Worm (Caenorhabditis elegans) whole organism, young adult: ENCODE data around the gene gur-5.

Source experiments
- B0035.1 ChIP-seq: sonication (generic microtip); optimal IDR thresholded peaks from 2 replicates; lab custom pipeline; 2016; ENCODE audit warnings: missing genetic modification characterization, mild to moderate bottlenecking, missing compliant biosample characterization, missing genotype, missing genetic modification reagents
- D2030.7 ChIP-seq: fragments of 200-800 bp; sonication (Bioruptor generic); IDR thresholded peaks from 2 replicates; pipeline ENCODE4 v1.3.6; 2022; ENCODE audit warnings: missing genetic modification reagents, missing genetic modification characterization, missing compliant biosample characterization
- F49E8.2 ChIP-seq: sonication (generic microtip); optimal IDR thresholded peaks from 3 replicates; lab custom pipeline; 2017; ENCODE audit warnings: missing genetic modification characterization, mild to moderate bottlenecking, missing compliant biosample characterization, antibody characterized with exemption, moderate library complexity; ENCODE audit not compliant: insufficient read depth
- F55B11.4 ChIP-seq: sonication (generic microtip); optimal IDR thresholded peaks from 2 replicates; lab custom pipeline; 2016; ENCODE audit warnings: missing compliant biosample characterization, missing genetic modification characterization, borderline replicate concordance; ENCODE audit not compliant: insufficient read depth
- F57A8.1 ChIP-seq: fragments of 200-800 bp; sonication (Bioruptor generic); optimal IDR thresholded peaks from 2 replicates; lab custom pipeline; 2018; ENCODE audit warnings: mild to moderate bottlenecking, missing genetic modification characterization, moderate library complexity, missing compliant biosample characterization
- T07F8.4 ChIP-seq: sonication (generic microtip); optimal IDR thresholded peaks from 2 replicates; lab custom pipeline; 2016; ENCODE audit warnings: mild to moderate bottlenecking, missing genetic modification characterization, moderate library complexity, missing compliant biosample characterization
- T26A5.8 ChIP-seq: sonication (generic microtip); optimal IDR thresholded peaks from 2 replicates; lab custom pipeline; 2016; ENCODE audit warnings: missing genetic modification characterization, missing compliant biosample characterization
- cebp-1 ChIP-seq, 2 experiments: fragments of 200-800 bp in 1 of 2; sonication (Bioruptor generic) in 1 of 2; sonication (generic microtip) in 1 of 2; IDR thresholded peaks in 1 of 2; optimal IDR thresholded peaks in 1 of 2; 2 replicates each; pipeline versions ENCODE4 v1.3.6 to Lab custom; 2017 to 2022; ENCODE audit warnings: missing compliant biosample characterization in 2 of 2, missing genetic modification characterization in 2 of 2, mild to moderate bottlenecking in 1 of 2, missing genetic modification reagents in 1 of 2, moderate library complexity in 1 of 2
- cebp-2 ChIP-seq: fragments of 200-800 bp; sonication (Bioruptor generic); IDR thresholded peaks from 2 replicates; pipeline ENCODE4 v1.3.6; 2022; ENCODE audit warnings: missing genetic modification characterization, missing compliant biosample characterization
- ceh-100 ChIP-seq: fragments of 200-800 bp; sonication (Bioruptor generic); IDR thresholded peaks from 2 replicates; pipeline ENCODE4 v1.3.6; 2022; ENCODE audit warnings: missing genetic modification reagents, missing genetic modification characterization, missing compliant biosample characterization
- ceh-91 ChIP-seq: fragments of 200-800 bp; sonication (Bioruptor generic); IDR thresholded peaks from 2 replicates; pipeline ENCODE4 v1.3.6; 2022; ENCODE audit warnings: missing genetic modification reagents, missing genetic modification characterization, missing compliant biosample characterization
- dox-1 ChIP-seq: fragments of 200-800 bp; sonication (Bioruptor generic); IDR thresholded peaks from 2 replicates; pipeline ENCODE4 v1.3.6; 2022; ENCODE audit warnings: missing genetic modification reagents, missing genetic modification characterization, missing compliant biosample characterization
- egl-44 ChIP-seq: fragments of 200-800 bp; sonication (Bioruptor generic); IDR thresholded peaks from 2 replicates; pipeline ENCODE4 v1.3.6; 2022; ENCODE audit warnings: missing genetic modification reagents, missing genetic modification characterization, missing compliant biosample characterization
- hlh-26 ChIP-seq: fragments of 200-800 bp; sonication (Bioruptor generic); conservative IDR thresholded peaks from 2 replicates; pipeline ENCODE4 v1.3.6; 2022; ENCODE audit warnings: missing genetic modification reagents, missing genetic modification characterization, missing compliant biosample characterization
- hmg-1.2 ChIP-seq: fragments of 200-800 bp; sonication (Bioruptor generic); IDR thresholded peaks from 2 replicates; pipeline ENCODE4 v1.3.6; 2022; ENCODE audit warnings: missing genetic modification reagents, missing genetic modification characterization, missing compliant biosample characterization
- hmg-20 ChIP-seq: fragments of 200-800 bp; sonication (Bioruptor generic); IDR thresholded peaks from 2 replicates; pipeline ENCODE4 v1.3.6; 2022; ENCODE audit warnings: missing genetic modification reagents, missing genetic modification characterization, missing compliant biosample characterization
- let-526 ChIP-seq: fragments of 200-800 bp; sonication (Bioruptor generic); IDR thresholded peaks from 2 replicates; pipeline ENCODE4 v1.3.6; 2022; ENCODE audit warnings: missing genetic modification reagents, missing genetic modification characterization, missing compliant biosample characterization
- lin-40 ChIP-seq: sonication (generic microtip); optimal IDR thresholded peaks from 2 replicates; lab custom pipeline; 2016; ENCODE audit warnings: missing genetic modification characterization, mild to moderate bottlenecking, missing compliant biosample characterization, missing genotype, missing genetic modification reagents
- nfya-1 ChIP-seq: sonication (generic microtip); optimal IDR thresholded peaks from 2 replicates; lab custom pipeline; 2017; ENCODE audit warnings: antibody characterized with exemption, missing compliant biosample characterization, missing genetic modification characterization, borderline replicate concordance; ENCODE audit not compliant: insufficient read depth
- nfyb-1 ChIP-seq: fragments of 200-800 bp; sonication (Bioruptor generic); IDR thresholded peaks from 2 replicates; pipeline ENCODE4 v1.3.6; 2022; ENCODE audit warnings: missing genetic modification reagents, missing genetic modification characterization, missing compliant biosample characterization
- nhr-120 ChIP-seq: fragments of 200-800 bp; sonication (Bioruptor generic); IDR thresholded peaks from 2 replicates; pipeline ENCODE4 v1.3.6; 2022; ENCODE audit warnings: missing genetic modification characterization, missing compliant biosample characterization
- pha-4 ChIP-seq: fragments of 150-350 bp; sonication (generic microtip); optimal IDR thresholded peaks from 2 replicates; lab custom pipeline; 2014; ENCODE audit warnings: missing biosample characterization, missing genetic modification reagents, missing genetic modification characterization
- repo-1 ChIP-seq: sonication (generic microtip); optimal IDR thresholded peaks from 2 replicates; lab custom pipeline; 2017; ENCODE audit warnings: mild to moderate bottlenecking, missing genetic modification characterization, missing compliant biosample characterization
- rpc-1 ChIP-seq, 2 experiments: fragments of 150-350 bp in 1 of 2; sonication (generic microtip) in 1 of 2; optimal IDR thresholded peaks; 2 replicates each; lab custom pipeline; 2014 to 2018; ENCODE audit warnings: missing biosample characterization in 1 of 2, missing genetic modification characterization in 1 of 2, missing genetic modification reagents in 1 of 2, missing genotype in 1 of 2
- sdz-38 ChIP-seq: sonication (generic microtip); optimal IDR thresholded peaks from 2 replicates; lab custom pipeline; 2016; ENCODE audit warnings: missing genotype, missing genetic modification characterization, missing compliant biosample characterization
- snpc-3.4 ChIP-seq: sonication (generic microtip); optimal IDR thresholded peaks from 2 replicates; lab custom pipeline; 2017; ENCODE audit warnings: missing genetic modification characterization, mild to moderate bottlenecking, missing compliant biosample characterization, antibody characterized with exemption, moderate library complexity, missing genotype, missing genetic modification reagents
- snpc-4 ChIP-seq, 5 experiments: fragments of 150-350 bp in 1 of 5; sonication (generic microtip) in 4 of 5; optimal IDR thresholded peaks; 2 replicates each; lab custom pipeline; 2014 to 2018; ENCODE audit warnings: missing genetic modification characterization in 5 of 5, missing biosample characterization in 3 of 5, antibody characterized with exemption in 2 of 5, mild to moderate bottlenecking in 2 of 5, missing compliant biosample characterization in 2 of 5, missing genotype in 2 of 5, moderate library complexity in 2 of 5, missing genetic modification reagents in 1 of 5
- zim-3 ChIP-seq: sonication (generic microtip); optimal IDR thresholded peaks from 2 replicates; lab custom pipeline; 2017; ENCODE audit warnings: mild to moderate bottlenecking, missing genetic modification characterization, moderate library complexity, missing compliant biosample characterization
- ztf-26 ChIP-seq: sonication (generic microtip); optimal IDR thresholded peaks from 2 replicates; lab custom pipeline; 2017; ENCODE audit warnings: missing genetic modification characterization, missing compliant biosample characterization

The gur-5 gene

DNA sequence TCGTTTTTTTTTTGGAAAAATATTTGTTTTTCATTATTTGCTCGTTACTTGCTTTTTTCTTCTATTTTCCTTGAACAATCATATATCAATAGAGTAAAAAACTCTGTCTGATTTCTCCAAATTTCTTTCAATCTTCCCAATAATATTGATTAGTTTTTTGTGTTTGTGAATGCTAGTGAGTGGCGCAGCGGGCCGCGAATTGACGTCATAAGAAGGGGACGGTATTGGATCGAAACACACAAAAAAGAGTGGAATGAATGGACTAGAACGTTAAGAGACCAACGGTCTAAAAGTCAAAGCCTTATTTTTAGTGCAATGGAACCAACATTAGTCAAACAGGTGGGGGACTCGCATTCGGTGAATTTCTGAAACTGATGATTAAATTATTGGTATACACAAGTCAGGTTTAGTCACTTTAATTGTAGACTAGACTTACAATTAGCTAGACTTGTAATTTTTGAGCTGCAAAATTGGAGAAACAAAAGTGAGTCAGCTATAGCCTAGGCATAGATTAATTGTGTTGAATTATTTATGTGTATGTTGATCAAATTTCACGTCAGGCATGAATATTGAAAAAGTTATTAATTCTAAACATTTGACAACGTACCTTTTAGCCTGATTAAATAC is 46.7 kb downstream of the gur-5 start:
- TF ChIP-seq T07F8.4 (tag; lab: Kevin White, UChicago) (no peak), F55B11.4 (tag; lab: Kevin White, UChicago) (no peak), D2030.7 (GFP tag; lab: Robert Waterston, UW) (no peak), lin-40 (tag; lab: Kevin White, UChicago) (no peak), hmg-1.2 (GFP tag; lab: Robert Waterston, UW) (no peak), let-526 (no peak), hlh-26 (GFP tag; lab: Robert Waterston, UW) (no peak), zim-3 (tag; lab: Kevin White, UChicago) (peak; percentile 3), dox-1 (GFP tag; lab: Robert Waterston, UW) (no peak), nfya-1 (tag; lab: Kevin White, UChicago) (no peak), repo-1 (tag; lab: Kevin White, UChicago) (peak; percentile 18), ztf-26 (tag; lab: Kevin White, UChicago) (no peak), hmg-20 (GFP tag; lab: Robert Waterston, UW) (no peak)

DNA sequence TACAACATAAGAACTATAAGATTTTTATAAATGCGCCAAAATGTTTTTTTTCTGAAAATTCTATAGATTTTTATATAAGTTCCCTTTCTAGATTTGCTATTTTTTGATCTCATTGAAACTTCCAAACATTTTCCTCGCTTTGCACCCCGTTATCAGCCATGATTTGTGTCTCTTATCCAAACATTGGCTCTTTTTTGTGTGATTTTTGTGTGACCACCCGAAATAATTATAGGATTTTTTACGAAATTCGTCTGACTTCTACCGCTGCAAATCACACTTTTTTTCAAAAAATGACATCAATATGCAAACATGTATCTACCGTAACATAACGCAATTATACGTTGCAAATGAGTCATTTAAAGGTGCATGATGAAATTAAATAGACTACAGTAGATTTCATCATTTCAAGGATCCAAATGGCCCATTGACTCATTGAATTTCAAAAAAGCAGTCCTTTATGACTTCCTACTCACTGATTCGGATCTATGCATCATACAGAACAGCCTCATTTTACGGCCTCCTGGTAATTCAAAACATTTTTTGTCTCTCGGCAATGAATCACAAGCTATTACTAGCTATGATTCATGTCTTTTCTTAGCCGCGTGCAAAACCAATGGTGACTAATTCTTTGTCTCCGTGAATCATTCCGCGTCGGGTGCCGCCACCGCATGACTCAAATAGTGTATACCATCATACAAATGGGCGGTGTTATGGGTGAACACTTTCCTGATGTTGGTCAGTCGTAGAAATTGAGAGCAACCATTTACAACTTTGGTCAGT is 47.4 kb downstream of the gur-5 start:
- no peak for TF ChIP-seq F49E8.2
- no peak for TF ChIP-seq egl-44 (GFP tag; lab: Robert Waterston, UW)
- no peak for TF ChIP-seq nhr-120
- TF ChIP-seq T26A5.8 (tag; lab: Kevin White, UChicago) = no peak
- 0 out of 2 replicates have a peak, but pooled peaks have one; percentile 12 for TF ChIP-seq nfyb-1
- TF ChIP-seq cebp-1 (GFP tag; IDR thresholded peaks at IDR 0.05; lab: Robert Waterston, UW) = no peak
- TF ChIP-seq cebp-1 (tag; optimal IDR thresholded peaks at IDR 0.05; lab: Kevin White, UChicago) = peak; percentile 28
- TF ChIP-seq F57A8.1 (GFP tag; lab: Kevin White, UChicago) = no peak

DNA sequence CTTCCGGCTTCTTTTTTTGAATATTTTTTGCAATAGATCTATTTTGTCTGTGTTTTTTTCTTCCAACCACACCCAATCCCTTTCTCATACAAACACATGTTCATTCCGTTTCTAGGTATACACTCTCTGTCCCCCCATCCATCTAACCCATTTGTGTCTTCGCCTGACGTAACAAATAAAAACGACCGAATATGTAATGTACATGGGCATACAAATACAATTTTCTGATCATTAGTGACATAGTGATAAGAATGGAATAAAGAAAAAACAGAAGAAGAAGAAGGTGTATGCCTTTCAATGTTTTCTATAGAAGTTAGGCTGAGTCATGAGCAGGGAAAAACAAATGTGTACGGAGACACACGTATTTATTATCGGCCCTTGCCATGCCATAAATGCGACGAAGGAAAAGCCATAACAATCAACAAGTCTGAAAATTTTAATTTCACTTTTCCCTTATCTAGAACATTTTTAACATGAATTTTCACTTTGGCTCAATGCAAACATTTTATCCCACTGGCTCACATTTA is 48.7 kb downstream of the gur-5 start:
- TF ChIP-seq cebp-2 (GFP tag; lab: Robert Waterston, UW) (no peak), snpc-3.4 (tag; lab: Kevin White, UChicago) (peak; percentile 38), F49E8.2 (no peak), snpc-4 (GFP tag; optimal IDR thresholded peaks at IDR 0.05; lab: Kevin White, UChicago) (no peak), snpc-4 (tag; optimal IDR thresholded peaks at IDR 0.05; lab: Kevin White, UChicago) (no peak), sdz-38 (no peak), B0035.1 (no peak), rpc-1 (optimal IDR thresholded peaks at IDR 0.05; lab: Kevin White, UChicago) (no peak), rpc-1 (tag; optimal IDR thresholded peaks at IDR 0.05; lab: Kevin White, UChicago) (no peak)
- TF ChIP-seq, all 124 proteins: peak for 1

DNA sequence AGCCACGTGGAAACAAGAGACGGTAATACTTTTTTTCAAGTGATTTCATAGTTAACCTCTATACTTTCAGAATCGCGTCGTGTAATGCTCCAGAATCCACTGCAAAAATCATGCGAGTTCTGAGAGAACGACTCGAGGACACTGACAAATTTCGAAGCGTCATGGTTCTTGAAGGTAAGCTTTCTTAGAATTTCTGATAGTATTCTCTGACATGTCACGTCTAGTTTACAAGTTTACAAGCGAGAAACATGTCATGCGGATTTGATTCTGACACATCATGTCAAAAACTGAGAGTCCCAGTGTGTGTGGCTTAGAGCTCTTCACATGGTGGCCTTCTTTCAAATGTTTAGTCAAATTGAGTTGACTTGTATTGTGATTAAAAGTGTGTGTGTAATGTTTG is 49.5 kb downstream of the gur-5 start:
- TF ChIP-seq pha-4 (tag; lab: Kevin White, UChicago) (no peak), ceh-100 (GFP tag; lab: Robert Waterston, UW) (no peak), ceh-91 (no peak), let-526 (no peak)
